Worm (Caenorhabditis elegans) whole organism, mixed stage, embryonic: ENCODE results near the gene srh-159.

Source experiments
- ceh-43 ChIP-seq: fragments of 200-800 bp; sonication (Bioruptor generic); optimal IDR thresholded peaks from 2 replicates; lab custom pipeline; 2018; ENCODE audit warnings: mild to moderate bottlenecking, missing genetic modification characterization, moderate library complexity, missing compliant biosample characterization
- pha-4 ChIP-seq: fragments of 150-350 bp; optimal IDR thresholded peaks from 2 replicates; lab custom pipeline; 2018; ENCODE audit warnings: missing biosample characterization, missing genetic modification reagents, missing genetic modification characterization
- unc-62 ChIP-seq: fragments of 150-350 bp; optimal IDR thresholded peaks from 2 replicates; lab custom pipeline; 2014; ENCODE audit warnings: missing biosample characterization, missing genetic modification reagents, missing genetic modification characterization
- ztf-11 ChIP-seq: fragments of 150-350 bp; optimal IDR thresholded peaks from 2 replicates; lab custom pipeline; 2014; ENCODE audit warnings: missing biosample characterization, missing genetic modification characterization

ce11 chrV:17165409-17165808, 16.7 kb upstream of the srh-159 start, which contains the start of gene srh-102:
- TF ChIP-seq ztf-11 (no peak), pha-4 (tag; lab: Kevin White, UChicago) (no peak), unc-62 (GFP tag; lab: Kevin White, UChicago) (no peak), ceh-43 (GFP tag; lab: Kevin White, UChicago) (no peak)
